Fruit fly (Drosophila melanogaster): Measurements from ENCODE around the gene CG3149.

Gene CG3149

dm6 chrX:5695035-5695434, at the start of gene CG3149:
Gene CG3149, minus strand, starts transcription at chrX:5695205.
- peak; percentile 29 for TF ChIP-seq CG17801 (GFP tag; optimal IDR thresholded peaks at IDR 0.05; ENCODE audit: partially characterized antibody)

DNA sequence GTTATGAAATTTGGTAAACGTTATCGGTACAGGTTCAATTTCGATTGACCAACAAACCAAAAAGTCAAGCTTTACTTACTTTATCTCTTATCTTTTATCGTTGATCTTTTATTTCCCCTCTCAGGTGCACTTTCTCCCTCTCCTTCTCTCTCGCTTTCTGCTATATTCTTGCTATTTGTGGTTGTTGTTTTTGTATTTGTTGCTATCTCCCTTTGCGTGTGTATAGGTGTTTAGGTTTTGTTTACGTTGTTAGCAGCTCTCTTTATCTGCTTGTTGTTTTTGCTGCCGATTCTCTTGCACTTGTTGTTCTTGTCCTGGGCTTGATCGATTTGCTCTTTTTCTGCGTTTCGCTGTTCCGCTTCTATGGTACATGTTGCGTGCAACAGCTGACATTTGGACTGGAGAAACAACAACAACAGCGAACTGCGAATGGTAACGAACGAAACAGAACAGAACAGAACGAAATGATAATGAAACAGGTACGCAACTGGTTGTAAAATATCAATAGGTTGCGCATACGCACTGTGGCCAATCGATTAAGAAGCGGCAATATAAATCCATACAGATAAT, 49.4 kb upstream of the CG3149 start:
- no peak for TF ChIP-seq CG17801 (GFP tag; optimal IDR thresholded peaks at IDR 0.05; ENCODE audit: partially characterized antibody)

dm6 chrX:5741625-5742024, 46.6 kb upstream of the CG3149 start:
- TF ChIP-seq CG17801 (GFP tag; optimal IDR thresholded peaks at IDR 0.05; ENCODE audit: partially characterized antibody): no peak

DNA sequence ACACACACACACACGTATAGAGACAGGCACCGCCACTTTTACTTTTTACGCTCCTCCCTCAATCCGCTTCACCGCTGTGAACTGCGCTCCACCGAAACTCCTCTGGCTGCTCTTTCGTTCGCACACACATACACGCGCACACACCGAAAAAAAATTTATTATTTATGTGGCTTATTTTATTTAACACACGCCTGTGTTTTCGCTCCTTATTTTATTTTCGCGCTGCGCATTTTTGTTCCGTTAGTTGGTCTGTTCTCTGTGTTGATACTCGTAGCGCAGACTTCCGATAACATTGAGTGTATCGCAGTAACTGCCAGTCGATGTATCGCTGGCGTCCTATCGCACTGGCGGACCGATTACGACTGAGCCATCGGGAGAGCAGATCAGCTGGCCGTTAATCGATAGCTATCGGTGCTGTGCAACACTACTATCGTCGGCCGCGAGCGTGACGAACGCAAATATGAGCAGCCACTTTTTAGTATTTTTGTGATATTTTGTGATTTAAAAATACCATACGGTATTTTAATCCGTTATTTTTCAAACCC, 42.7 kb upstream of the CG3149 start, which contains the start of gene Snx27:
Gene Snx27, minus strand, starts transcription at position 356 of the 545 bp plus-strand sequence.
- TF ChIP-seq CG17801 (GFP tag; optimal IDR thresholded peaks at IDR 0.05; ENCODE audit: partially characterized antibody): peak; percentile 76

DNA sequence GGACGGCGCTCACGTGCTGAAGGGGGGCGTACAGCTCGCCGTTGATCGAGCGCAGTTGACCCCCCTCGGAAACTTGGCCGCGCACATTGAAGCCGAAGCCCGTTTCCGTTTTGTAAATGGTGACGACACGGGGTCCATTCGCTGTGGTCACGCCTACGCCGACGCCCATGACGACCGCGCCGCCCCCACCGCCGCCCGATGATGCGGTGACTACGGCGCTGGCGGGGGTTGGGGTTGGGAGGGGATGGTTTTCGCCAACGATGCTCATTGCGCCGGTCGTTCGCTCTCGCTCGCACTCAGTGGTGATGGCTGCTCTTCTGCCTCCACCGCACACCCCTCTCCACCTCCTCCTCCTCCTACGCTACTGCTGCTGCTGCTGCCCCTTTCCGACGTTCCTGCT, 42.2 kb upstream of the CG3149 start:
- TF ChIP-seq CG17801 (GFP tag; optimal IDR thresholded peaks at IDR 0.05; ENCODE audit: partially characterized antibody): no peak

dm6 chrX:5735268-5735941, 40.4 kb upstream of the CG3149 start:
- peak; percentile 97 for TF ChIP-seq CG17801 (GFP tag; optimal IDR thresholded peaks at IDR 0.05; ENCODE audit: partially characterized antibody)

dm6 chrX:5732440-5732839, 37.4 kb upstream of the CG3149 start, which contains the start of gene CG15773:
Gene CG15773, plus strand, starts transcription at chrX:5732740.
- TF ChIP-seq CG17801 (GFP tag; optimal IDR thresholded peaks at IDR 0.05; ENCODE audit: partially characterized antibody): no peak

- no peak for TF ChIP-seq CG17801 (GFP tag; optimal IDR thresholded peaks at IDR 0.05; ENCODE audit: partially characterized antibody)
Observed at dm6 chrX:5724744-5725185, 29.8 kb upstream of the CG3149 start.

dm6 chrX:5724151-5724699, 29.2 kb upstream of the CG3149 start:
- no peak for TF ChIP-seq CG17801 (GFP tag; optimal IDR thresholded peaks at IDR 0.05; ENCODE audit: partially characterized antibody)

DNA sequence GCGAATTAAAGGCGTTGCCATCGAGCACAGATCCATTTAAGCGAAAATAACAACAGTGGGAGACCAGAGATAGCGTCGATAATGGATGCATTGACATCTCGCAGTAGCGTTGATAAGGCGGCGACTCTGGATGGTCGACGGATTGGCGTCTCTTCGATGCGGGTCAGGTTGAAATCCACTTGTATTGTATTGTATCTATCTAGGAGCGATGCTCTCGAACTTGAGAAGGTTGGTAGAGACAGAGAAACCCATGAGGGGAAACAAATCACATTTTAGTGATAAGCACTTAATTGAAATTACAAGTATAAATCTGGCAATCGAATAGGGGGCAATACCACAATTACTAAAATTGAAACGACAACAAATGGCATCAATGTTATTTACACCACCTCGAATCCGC, 28.6 kb upstream of the CG3149 start:
- TF ChIP-seq CG17801 (GFP tag; optimal IDR thresholded peaks at IDR 0.05; ENCODE audit: partially characterized antibody): no peak

DNA sequence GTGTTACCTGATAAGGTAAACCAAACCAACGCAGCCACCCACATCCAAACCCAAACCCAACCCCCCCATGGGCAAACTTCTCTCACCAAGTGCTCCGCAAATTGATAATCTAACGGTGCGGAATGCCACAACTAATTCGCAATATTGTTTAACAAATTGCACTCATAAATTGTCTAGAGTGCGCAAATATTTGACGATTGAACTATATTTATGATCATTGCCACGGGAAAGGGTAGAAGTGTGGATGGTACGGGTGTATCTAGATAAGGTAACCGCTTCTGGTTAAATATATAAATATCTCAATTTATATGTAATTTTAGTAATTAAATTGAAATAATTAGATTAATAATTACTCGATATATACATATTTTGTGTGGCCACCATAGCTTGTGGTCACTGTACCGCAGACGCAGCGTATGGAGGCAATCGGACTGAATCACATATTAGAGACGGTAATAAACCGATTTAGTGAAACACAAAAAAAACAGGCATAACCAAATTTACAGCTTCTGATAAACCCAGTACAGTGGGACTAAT, 23.5 kb upstream of the CG3149 start:
- peak; percentile 72 for TF ChIP-seq CG17801 (GFP tag; optimal IDR thresholded peaks at IDR 0.05; ENCODE audit: partially characterized antibody)

DNA sequence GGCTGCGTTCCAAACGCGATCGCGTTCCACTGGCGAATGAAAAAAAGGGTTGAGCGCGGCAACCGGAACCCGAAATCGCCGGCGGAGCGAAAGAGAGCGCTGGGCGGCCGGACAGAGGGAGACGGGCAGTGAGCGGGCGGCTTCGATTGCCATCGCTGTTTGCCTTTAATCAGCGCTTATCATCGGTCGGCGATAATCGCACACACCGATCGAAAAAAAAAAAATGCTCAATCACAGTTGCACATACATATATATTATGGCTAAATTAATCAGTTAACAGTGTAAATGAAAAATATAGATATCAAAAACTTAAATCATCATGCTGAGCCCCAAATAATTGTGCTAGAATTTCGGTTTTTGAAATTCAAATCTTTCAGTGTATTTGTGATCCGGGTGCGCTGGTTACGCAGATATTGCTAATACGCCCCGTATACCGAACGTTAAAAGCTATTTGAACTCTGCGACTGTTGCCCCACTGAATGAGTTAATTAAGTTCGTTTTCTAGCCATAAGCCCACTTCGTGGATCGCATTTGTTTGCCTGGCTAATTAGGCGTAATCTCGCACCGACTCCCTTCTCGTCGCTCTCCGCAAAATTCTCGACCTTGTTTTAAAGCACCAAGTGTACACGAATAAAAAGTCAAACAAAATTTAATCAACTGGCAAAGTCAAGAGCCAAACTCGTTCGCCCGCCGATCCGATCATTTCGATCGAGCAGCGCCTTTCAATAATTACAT, 22.9 kb upstream of the CG3149 start, which contains the start of gene CG33080:
Gene CG33080, minus strand, starts transcription at position 38 of the 735 bp plus-strand sequence.
- TF ChIP-seq CG17801 (GFP tag; optimal IDR thresholded peaks at IDR 0.05; ENCODE audit: partially characterized antibody): no peak

DNA sequence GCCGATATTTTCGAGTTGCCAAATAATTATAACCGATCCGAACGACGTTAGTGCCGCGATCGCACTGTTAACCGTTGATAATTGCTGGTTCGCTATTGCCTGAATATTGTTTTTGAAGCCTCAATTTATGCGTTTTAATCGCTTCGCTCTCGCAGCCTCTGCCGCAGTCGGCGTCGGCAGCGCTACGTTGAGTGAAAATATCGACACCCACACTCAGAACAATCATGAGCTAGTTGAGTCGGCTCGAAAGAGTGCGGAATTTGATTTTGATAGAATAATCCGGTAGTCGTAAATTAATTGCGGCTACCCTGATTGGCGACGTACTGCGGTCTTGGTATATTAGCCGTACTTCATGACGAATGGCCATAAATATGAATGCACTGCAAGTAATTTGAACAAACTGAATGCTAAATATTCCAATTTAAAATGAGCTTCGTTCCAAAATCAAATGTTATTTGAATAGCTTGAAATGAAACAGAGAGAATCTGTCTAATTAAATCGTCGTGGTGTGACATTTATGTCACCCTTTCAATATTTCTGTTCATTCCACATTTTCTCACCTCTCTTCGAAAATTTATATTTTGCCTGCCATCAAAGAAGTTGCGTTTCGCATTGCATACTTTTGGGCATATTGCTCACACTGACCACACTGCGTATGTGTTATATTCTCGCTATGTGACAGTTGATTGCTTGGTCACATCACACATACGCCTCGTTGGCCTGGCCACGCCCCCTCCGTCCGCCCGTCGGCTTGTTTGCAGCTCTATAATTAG, 20.6 kb upstream of the CG3149 start:
- no peak for TF ChIP-seq CG17801 (GFP tag; optimal IDR thresholded peaks at IDR 0.05; ENCODE audit: partially characterized antibody)

dm6 chrX:5714786-5715185, 19.8 kb upstream of the CG3149 start:
- no peak for TF ChIP-seq CG17801 (GFP tag; optimal IDR thresholded peaks at IDR 0.05; ENCODE audit: partially characterized antibody)

Measured in ovary, adult (tissue).